Fruit fly (Drosophila melanogaster) whole organism, embryonic: ENCODE data around the gene Cpr78Cb.

Experiments used
- Antp ChIP-seq: fragments of 200-800 bp; sonication (Bioruptor generic); optimal IDR thresholded peaks from 3 replicates; lab custom pipeline; 2016; ENCODE audit warnings: missing biosample characterization, missing genetic modification characterization
- BEAF-32 ChIP-seq: fragments of 200-800 bp; sonication (Bioruptor generic); optimal IDR thresholded peaks from 3 replicates; lab custom pipeline; 2017; ENCODE audit warnings: missing biosample characterization, missing genetic modification characterization, mild to moderate bottlenecking, moderate library complexity, missing genetic modification reagents
- CG11695 ChIP-seq: fragments of 200-800 bp; sonication (Bioruptor generic); IDR thresholded peaks from 3 replicates; pipeline ENCODE4 v1.3.6; 2022; ENCODE audit warnings: missing biosample characterization, missing genetic modification characterization
- CG13624 ChIP-seq: fragments of 200-800 bp; sonication (Bioruptor generic); optimal IDR thresholded peaks from 2 replicates; lab custom pipeline; 2016; ENCODE audit warnings: missing biosample characterization, missing genetic modification characterization
- CG14860 ChIP-seq: fragments of 200-800 bp; sonication (Bioruptor generic); IDR thresholded peaks from 3 replicates; pipeline ENCODE4 v1.3.6; 2022; ENCODE audit warnings: missing biosample characterization, missing genetic modification characterization; ENCODE audit not compliant: partially characterized antibody
- CG15479 ChIP-seq: fragments of 200-800 bp; sonication (Bioruptor generic); optimal IDR thresholded peaks from 3 replicates; lab custom pipeline; 2019; ENCODE audit warnings: missing biosample characterization, mild to moderate bottlenecking, missing genetic modification characterization, moderate library complexity
- CG1602 ChIP-seq: fragments of 200-800 bp; sonication (Bioruptor generic); optimal IDR thresholded peaks from 3 replicates; lab custom pipeline; 2016; ENCODE audit warnings: missing biosample characterization, missing genetic modification characterization
- CG17385 ChIP-seq: fragments of 200-800 bp; sonication (Bioruptor generic); optimal IDR thresholded peaks from 3 replicates; lab custom pipeline; 2018; ENCODE audit warnings: missing biosample characterization, mild to moderate bottlenecking, missing genetic modification characterization
- CG17568 ChIP-seq: fragments of 200-800 bp; sonication (Bioruptor generic); optimal IDR thresholded peaks from 2 replicates; lab custom pipeline; 2018; ENCODE audit warnings: missing biosample characterization, mild to moderate bottlenecking, missing genetic modification characterization, moderate library complexity
- CG17829 ChIP-seq: fragments of 200-800 bp; optimal IDR thresholded peaks from 2 replicates; lab custom pipeline; 2019; ENCODE audit warnings: missing biosample characterization, mild to moderate bottlenecking, missing genetic modification characterization, moderate library complexity
- CG2120 ChIP-seq: fragments of 200-800 bp; sonication (Bioruptor generic); optimal IDR thresholded peaks from 3 replicates; lab custom pipeline; 2016; ENCODE audit warnings: missing biosample characterization, missing genetic modification characterization
- CG2889 ChIP-seq: fragments of 200-800 bp; sonication (Bioruptor generic); IDR thresholded peaks from 3 replicates; pipeline ENCODE4 v1.3.6; 2022; ENCODE audit warnings: missing biosample characterization, missing genetic modification characterization
- CG30020 ChIP-seq: fragments of 200-800 bp; optimal IDR thresholded peaks from 2 replicates; lab custom pipeline; 2019; ENCODE audit warnings: missing biosample characterization, mild to moderate bottlenecking, missing genetic modification characterization, moderate library complexity
- CG34422 ChIP-seq: fragments of 200-800 bp; sonication (Bioruptor generic); IDR thresholded peaks from 3 replicates; pipeline ENCODE4 v1.3.6; 2022; ENCODE audit warnings: missing biosample characterization, missing genetic modification characterization
- CG4328 ChIP-seq: fragments of 200-800 bp; sonication (Bioruptor generic); optimal IDR thresholded peaks from 3 replicates; lab custom pipeline; 2017; ENCODE audit warnings: missing biosample characterization, missing genetic modification reagents, missing genetic modification characterization
- CG4404 ChIP-seq: fragments of 200-800 bp; sonication (Bioruptor generic); IDR thresholded peaks from 2 replicates; pipeline ENCODE4 v1.3.6; 2022; ENCODE audit warnings: missing biosample characterization, missing genetic modification characterization
- CG6175 ChIP-seq: fragments of 200-800 bp; sonication (Bioruptor generic); IDR thresholded peaks from 3 replicates; pipeline ENCODE4 v1.3.6; 2022; ENCODE audit warnings: missing biosample characterization, missing genetic modification characterization
- CG6272 ChIP-seq: fragments of 200-800 bp; sonication (Bioruptor generic); IDR thresholded peaks from 2 replicates; pipeline ENCODE4 v1.3.6; 2022; ENCODE audit warnings: missing biosample characterization, missing genetic modification characterization
- CG7928 ChIP-seq: fragments of 200-800 bp; sonication (Bioruptor generic); optimal IDR thresholded peaks from 2 replicates; lab custom pipeline; 2017; ENCODE audit warnings: missing biosample characterization, mild to moderate bottlenecking, missing genetic modification characterization
- CG8281 ChIP-seq: fragments of 200-800 bp; sonication (Bioruptor generic); optimal IDR thresholded peaks from 2 replicates; lab custom pipeline; 2018; ENCODE audit warnings: missing biosample characterization, mild to moderate bottlenecking, missing genetic modification characterization, moderate library complexity
- CG8765 ChIP-seq: fragments of 200-800 bp; sonication (Bioruptor generic); IDR thresholded peaks from 2 replicates; pipeline ENCODE4 v1.3.6; 2022; ENCODE audit warnings: missing biosample characterization, missing genetic modification characterization
- CG9817 ChIP-seq: fragments of 200-800 bp; sonication (Bioruptor generic); optimal IDR thresholded peaks from 2 replicates; lab custom pipeline; 2018; ENCODE audit warnings: missing biosample characterization, mild to moderate bottlenecking, missing genetic modification characterization, moderate library complexity
- Camta ChIP-seq: fragments of 200-800 bp; sonication (Bioruptor generic); optimal IDR thresholded peaks from 2 replicates; lab custom pipeline; 2016; ENCODE audit warnings: missing biosample characterization, missing genetic modification characterization
- Dad ChIP-seq: fragments of 200-800 bp; sonication (Bioruptor generic); optimal IDR thresholded peaks from 3 replicates; lab custom pipeline; 2016; ENCODE audit warnings: missing biosample characterization, missing genetic modification characterization
- Dbx ChIP-seq: fragments of 200-800 bp; sonication (Bioruptor generic); IDR thresholded peaks from 3 replicates; pipeline ENCODE4 v1.3.6; 2022; ENCODE audit warnings: missing biosample characterization, missing genetic modification characterization
- E2f2 ChIP-seq: fragments of 200-800 bp; sonication (Bioruptor generic); IDR thresholded peaks from 2 replicates; pipeline ENCODE4 v1.3.6; 2022; ENCODE audit warnings: missing biosample characterization, missing genetic modification characterization
- Ets65A ChIP-seq: fragments of 200-800 bp; sonication (Bioruptor generic); peaks from one replicate; lab custom pipeline; 2016; ENCODE audit warnings: missing biosample characterization, missing genetic modification characterization
- H15 ChIP-seq: fragments of 200-800 bp; sonication (Bioruptor generic); IDR thresholded peaks from 3 replicates; pipeline ENCODE4 v1.3.6; 2022; ENCODE audit warnings: missing biosample characterization, missing genetic modification characterization
- MESR4 ChIP-seq: fragments of 200-800 bp; sonication (Bioruptor generic); optimal IDR thresholded peaks from 2 replicates; lab custom pipeline; 2018; ENCODE audit warnings: missing biosample characterization, mild to moderate bottlenecking, missing genetic modification characterization, moderate library complexity
- NK7.1 ChIP-seq: fragments of 200-800 bp; sonication (Bioruptor generic); optimal IDR thresholded peaks from 3 replicates; lab custom pipeline; 2016; ENCODE audit warnings: missing biosample characterization, missing genetic modification characterization
- Sry-δ ChIP-seq: fragments of 200-800 bp; sonication (Bioruptor generic); optimal IDR thresholded peaks from 2 replicates; lab custom pipeline; 2016; ENCODE audit warnings: missing biosample characterization, missing genetic modification characterization
- Xbp1 ChIP-seq: fragments of 200-800 bp; sonication (Bioruptor generic); optimal IDR thresholded peaks from 3 replicates; lab custom pipeline; 2016; ENCODE audit warnings: missing biosample characterization, mild to moderate bottlenecking, missing genetic modification characterization
- abd-A ChIP-seq: fragments of 200-800 bp; sonication (Bioruptor generic); optimal IDR thresholded peaks from 3 replicates; lab custom pipeline; 2019; ENCODE audit warnings: missing biosample characterization, mild to moderate bottlenecking, missing genetic modification characterization, moderate library complexity
- ash1 ChIP-seq: fragments of 200-800 bp; sonication (Bioruptor generic); optimal IDR thresholded peaks from 2 replicates; lab custom pipeline; 2018; ENCODE audit warnings: missing biosample characterization, mild to moderate bottlenecking, missing genetic modification characterization
- cad ChIP-seq: fragments of >200 bp; optimal IDR thresholded peaks from 2 replicates; lab custom pipeline; 2017; ENCODE audit warnings: missing biosample characterization, missing genetic modification characterization
- chif ChIP-seq, 2 experiments: fragments of 200-800 bp; sonication (Bioruptor generic); optimal IDR thresholded peaks; 3 replicates each; lab custom pipeline; 2016; ENCODE audit warnings: missing biosample characterization in 2 of 2, missing genetic modification characterization in 2 of 2
- ci ChIP-seq: fragments of 200-800 bp; sonication (Bioruptor generic); IDR thresholded peaks from 3 replicates; pipeline ENCODE4 v1.3.6; 2022; ENCODE audit warnings: missing biosample characterization, missing genetic modification characterization
- crol ChIP-seq: fragments of 200-800 bp; sonication (Bioruptor generic); IDR thresholded peaks from 2 replicates; pipeline ENCODE4 v1.3.6; 2022; ENCODE audit warnings: missing biosample characterization, missing genetic modification characterization
- gce ChIP-seq: fragments of 200-800 bp; sonication (Bioruptor generic); IDR thresholded peaks from 3 replicates; pipeline ENCODE4 v1.3.6; 2022; ENCODE audit warnings: missing biosample characterization, missing genetic modification characterization
- ind ChIP-seq: fragments of 200-800 bp; sonication (Bioruptor generic); optimal IDR thresholded peaks from 3 replicates; lab custom pipeline; 2016; ENCODE audit warnings: missing biosample characterization, missing genetic modification characterization
- mam ChIP-seq: fragments of 200-800 bp; sonication (Bioruptor generic); optimal IDR thresholded peaks from 3 replicates; lab custom pipeline; 2016; ENCODE audit warnings: missing biosample characterization, missing genetic modification characterization
- mld ChIP-seq: fragments of 200-800 bp; sonication (Bioruptor generic); IDR thresholded peaks from 3 replicates; pipeline ENCODE4 v1.3.6; 2022; ENCODE audit warnings: missing biosample characterization, missing genetic modification characterization; ENCODE audit not compliant: partially characterized antibody
- pita ChIP-seq: fragments of 200-800 bp; sonication (Bioruptor generic); optimal IDR thresholded peaks from 2 replicates; lab custom pipeline; 2017; ENCODE audit warnings: missing biosample characterization, mild to moderate bottlenecking, missing genetic modification characterization
- pzg ChIP-seq: fragments of 200-800 bp; sonication (Bioruptor generic); optimal IDR thresholded peaks from 3 replicates; lab custom pipeline; 2018; ENCODE audit warnings: missing biosample characterization, mild to moderate bottlenecking, missing genetic modification characterization, moderate library complexity
- sd ChIP-seq: fragments of 200-800 bp; sonication (Bioruptor generic); optimal IDR thresholded peaks from 3 replicates; lab custom pipeline; 2018; ENCODE audit warnings: missing biosample characterization, mild to moderate bottlenecking, missing genetic modification characterization, moderate library complexity
- slbo ChIP-seq: fragments of 200-800 bp; sonication (Bioruptor generic); IDR thresholded peaks from 2 replicates; pipeline ENCODE4 v1.3.6; 2022; ENCODE audit warnings: missing biosample characterization, missing genetic modification characterization
- sug ChIP-seq: fragments of 200-800 bp; optimal IDR thresholded peaks from 2 replicates; lab custom pipeline; 2019; ENCODE audit warnings: missing biosample characterization, mild to moderate bottlenecking, missing genetic modification characterization, moderate library complexity
- tll ChIP-seq, 2 experiments: fragments of 200-800 bp in 1 of 2; fragments of >200 bp in 1 of 2; sonication (Bioruptor generic) in 1 of 2; optimal IDR thresholded peaks; 2 replicates each; lab custom pipeline; 2017 to 2019; ENCODE audit warnings: missing biosample characterization in 2 of 2, missing genetic modification characterization in 2 of 2, mild to moderate bottlenecking in 1 of 2, moderate library complexity in 1 of 2
- tna ChIP-seq: fragments of 200-800 bp; sonication (Bioruptor generic); IDR thresholded peaks from 2 replicates; pipeline ENCODE4 v1.3.6; 2022; ENCODE audit warnings: missing biosample characterization, missing genetic modification characterization; ENCODE audit not compliant: partially characterized antibody

Gene Cpr78Cb

dm6 chr3L:21317416-21318259 lies 23.3 kb downstream of the Cpr78Cb start, which contains the start of gene Pc (continued):
- TF ChIP-seq CG30020 (tag; lab: Kevin White, UChicago) (peak; percentile 82), Xbp1 (GFP tag; lab: Kevin White, UChicago) (peak; percentile 10), CG2120 (GFP tag; lab: Kevin White, UChicago) (peak; percentile 39), sd (tag; lab: Kevin White, UChicago) (no peak), CG4404 (GFP tag; lab: Robert Waterston, UW) (no peak), Antp (no peak), CG1602 (GFP tag; lab: Kevin White, UChicago) (no peak), Sry-δ (GFP tag; lab: Kevin White, UChicago) (peak; percentile 86), slbo (GFP tag; lab: Robert Waterston, UW) (peak; percentile 40), MESR4 (GFP tag; lab: Kevin White, UChicago) (peak; percentile 59), CG17385 (no peak), chif (GFP tag; optimal IDR thresholded peaks at IDR 0.05; lab: Kevin White, UChicago) (peak in 1 of 2 experiments; percentile 37), crol (GFP tag; lab: Robert Waterston, UW) (no peak), pzg (GFP tag; lab: Kevin White, UChicago) (peak; percentile 98), tna (GFP tag; lab: Robert Waterston, UW) (peak; percentile 69), ash1 (GFP tag; lab: Kevin White, UChicago) (no peak), CG15479 (peak; percentile 24), tll (GFP tag; optimal IDR thresholded peaks at IDR 0.05; lab: Kevin White, UChicago) (peak in 1 of 2 experiments; percentile 46), mld (GFP tag; lab: Robert Waterston, UW) (peak; percentile 65; the same call in 1 of the 3 replicates), CG4328 (GFP tag; lab: Kevin White, UChicago) (no peak), CG2889 (GFP tag; lab: Robert Waterston, UW) (no peak), Dbx (GFP tag; lab: Robert Waterston, UW) (no peak), CG6272 (GFP tag; lab: Robert Waterston, UW) (peak; percentile 29; the same call in 1 of the 2 replicates), sug (tag; lab: Kevin White, UChicago) (peak; percentile 49), CG11695 (no peak), E2f2 (GFP tag; lab: Robert Waterston, UW) (peak; percentile 64), gce (no peak), mam (peak; percentile 26), CG8281 (tag; lab: Kevin White, UChicago) (no peak), cad (peak; percentile 40), pita (GFP tag; lab: Kevin White, UChicago) (peak; percentile 87), CG34422 (peak; percentile 51; the same call in 1 of the 3 replicates), CG7928 (GFP tag; lab: Kevin White, UChicago) (peak; percentile 5), BEAF-32 (GFP tag; lab: Kevin White, UChicago) (peak; percentile 92), NK7.1 (no peak), ci (GFP tag; lab: Robert Waterston, UW) (peak; percentile 59; the same call in 2 of the 3 replicates), CG6175 (GFP tag; lab: Robert Waterston, UW) (no peak), ind (GFP tag; lab: Kevin White, UChicago) (no peak), Camta (GFP tag; lab: Kevin White, UChicago) (peak; percentile 10), Ets65A (GFP tag; lab: Kevin White, UChicago) (peak; percentile 4), CG17568 (GFP tag; lab: Kevin White, UChicago) (no peak), Dad (peak; percentile 1), CG8765 (no peak), CG17829 (tag; lab: Kevin White, UChicago) (peak; percentile 48), CG9817 (tag; lab: Kevin White, UChicago) (peak; percentile 23), CG13624 (peak; percentile 63), CG14860 (GFP tag; lab: Robert Waterston, UW) (peak; percentile 67; the same call in 2 of the 3 replicates), abd-A (peak; percentile 15), H15 (no peak)
